Worm (Caenorhabditis elegans): Measurements from ENCODE around the gene C17C3.15.

The C17C3.15 gene

DNA sequence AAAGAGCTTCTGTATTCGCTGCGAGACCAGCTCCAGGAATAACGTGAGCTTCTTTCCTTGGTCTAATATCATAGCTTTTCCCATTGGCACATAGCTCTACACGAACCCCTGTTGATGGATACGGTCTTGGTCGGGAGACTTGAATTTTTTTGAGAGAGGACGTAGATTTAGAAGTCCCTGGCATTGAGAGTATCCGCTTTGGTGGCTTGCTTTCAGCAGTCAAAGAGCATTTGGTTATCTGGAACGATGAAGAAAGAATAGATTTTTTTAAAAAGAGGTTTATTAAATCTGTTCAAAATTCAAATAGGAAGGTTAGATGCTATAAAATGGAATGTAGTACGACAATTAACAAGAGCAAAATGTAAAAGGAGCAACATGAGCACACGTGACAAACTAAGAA, 19.2 kb downstream of the C17C3.15 start, which contains the start of gene C17G10.13:
Gene C17G10.13, minus strand, starts transcription at position 101 of the 400 bp plus-strand sequence.
- no peak for TF ChIP-seq sma-3 (GFP tag; optimal IDR thresholded peaks at IDR 0.05)
- no peak for TF ChIP-seq ztf-1 (GFP tag; conservative IDR thresholded peaks at IDR 0.05)
- no peak for TF ChIP-seq unc-39 (tag; optimal IDR thresholded peaks at IDR 0.05)
- no peak for TF ChIP-seq dmd-4 (tag; optimal IDR thresholded peaks at IDR 0.05)
- TF ChIP-seq skn-1 (tag; optimal IDR thresholded peaks at IDR 0.05), result no peak
- TF ChIP-seq lsy-2 (tag; optimal IDR thresholded peaks at IDR 0.05), result no peak
- no peak for TF ChIP-seq mab-5 (tag; optimal IDR thresholded peaks at IDR 0.05)
- no peak for TF ChIP-seq mbf-1 (tag; optimal IDR thresholded peaks at IDR 0.05)

DNA sequence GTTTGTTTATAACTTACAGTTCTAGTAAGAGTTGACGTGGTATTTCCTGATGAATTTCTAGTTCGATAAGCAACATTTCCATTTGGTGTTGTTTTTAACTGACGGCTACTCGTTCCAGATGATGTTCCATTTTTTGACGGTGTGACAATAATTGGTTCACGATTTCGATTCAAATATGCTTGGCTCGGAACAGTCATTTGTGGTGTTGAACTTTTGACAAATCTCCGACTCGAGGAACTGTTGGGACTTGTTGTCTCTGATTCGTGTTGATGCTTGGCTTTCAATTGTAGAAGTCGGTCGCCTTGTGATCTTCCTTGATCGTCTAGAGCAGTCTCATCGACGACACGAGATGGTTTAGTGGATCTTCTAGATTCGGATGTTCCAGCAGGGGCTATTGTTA, 21.1 kb downstream of the C17C3.15 start:
- TF ChIP-seq elt-3 (tag; optimal IDR thresholded peaks at IDR 0.05), result no peak

ce11 chrII:5592857-5593256, 22.4 kb downstream of the C17C3.15 start:
- no peak for TF ChIP-seq zag-1 (tag; optimal IDR thresholded peaks at IDR 0.05)
- no peak for TF ChIP-seq egl-27 (tag; optimal IDR thresholded peaks at IDR 0.05)
- no peak for TF ChIP-seq mdl-1 (tag; optimal IDR thresholded peaks at IDR 0.05)
- TF ChIP-seq nhr-11 (tag; optimal IDR thresholded peaks at IDR 0.05), result no peak
- TF ChIP-seq nhr-237 (tag; optimal IDR thresholded peaks at IDR 0.05), result no peak
- TF ChIP-seq nhr-10 (tag; optimal IDR thresholded peaks at IDR 0.05), result no peak
- TF ChIP-seq elt-3 (tag; optimal IDR thresholded peaks at IDR 0.05), result no peak
- TF ChIP-seq lin-39 (tag; optimal IDR thresholded peaks at IDR 0.05), result no peak
- no peak for TF ChIP-seq snpc-4 (tag; optimal IDR thresholded peaks at IDR 0.05)
- no peak for TF ChIP-seq nhr-25 (tag; optimal IDR thresholded peaks at IDR 0.05)
- TF ChIP-seq fos-1 (tag; optimal IDR thresholded peaks at IDR 0.05), result no peak
- no peak for TF ChIP-seq ZK546.5 (tag; optimal IDR thresholded peaks at IDR 0.05)
- no peak for TF ChIP-seq ztf-11 (tag; optimal IDR thresholded peaks at IDR 0.05)
- TF ChIP-seq nhr-12 (tag; optimal IDR thresholded peaks at IDR 0.05), result no peak
- TF ChIP-seq nhr-21 (tag; optimal IDR thresholded peaks at IDR 0.05), result no peak
- TF ChIP-seq dmd-4 (tag; optimal IDR thresholded peaks at IDR 0.05), result no peak
- no peak for TF ChIP-seq unc-55 (GFP tag; optimal IDR thresholded peaks at IDR 0.05)
- TF ChIP-seq gmeb-1 (tag; optimal IDR thresholded peaks at IDR 0.05), result no peak
- TF ChIP-seq mbf-1 (tag; optimal IDR thresholded peaks at IDR 0.05), result no peak
- TF ChIP-seq ceh-82 (tag; optimal IDR thresholded peaks at IDR 0.05), result no peak

DNA sequence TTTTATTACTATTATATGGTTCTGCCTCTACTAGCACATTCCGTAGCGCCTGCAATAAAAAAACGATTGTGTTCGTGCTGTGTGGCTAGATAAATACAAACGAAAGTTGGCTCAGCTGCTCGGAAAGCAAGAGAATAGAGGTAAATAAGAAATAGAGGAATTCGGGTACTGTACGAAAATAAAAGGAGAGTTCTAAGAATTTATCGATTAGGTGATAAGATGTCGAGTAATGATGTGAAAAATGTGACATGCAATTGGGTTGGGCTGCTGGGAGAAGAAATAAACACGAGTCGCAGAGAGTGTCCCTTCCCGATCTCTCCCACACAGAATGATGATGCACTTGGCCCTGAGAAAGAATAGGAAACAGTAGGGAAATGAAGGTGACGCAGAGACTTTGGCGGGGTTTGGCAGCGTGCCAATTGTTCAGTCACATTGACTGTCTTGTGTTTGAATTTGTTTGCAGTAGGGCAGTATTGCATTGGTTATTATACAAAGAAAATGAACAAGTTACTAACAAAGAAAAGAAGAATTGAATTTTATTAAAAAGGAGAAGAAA, 23.0 kb downstream of the C17C3.15 start, which contains the start of gene cdc-14:
Gene cdc-14, minus strand, starts transcription at position 51 of the 556 bp plus-strand sequence.
- TF ChIP-seq F13H6.1 (tag; optimal IDR thresholded peaks at IDR 0.05) (peak; percentile 86), ama-1 (optimal IDR thresholded peaks at IDR 0.05) (peak; percentile 10), sma-9 (GFP tag; optimal IDR thresholded peaks at IDR 0.05) (peak; percentile 80), sma-9 (tag; optimal IDR thresholded peaks at IDR 0.05) (no peak), nhr-6 (tag; optimal IDR thresholded peaks at IDR 0.05) (peak; percentile 87), elt-3 (tag; optimal IDR thresholded peaks at IDR 0.05) (no peak), sem-4 (tag; optimal IDR thresholded peaks at IDR 0.05) (peak; percentile 88), unc-55 (GFP tag; optimal IDR thresholded peaks at IDR 0.05) (peak; percentile 28), C34F6.9 (tag; optimal IDR thresholded peaks at IDR 0.05) (peak; percentile 82), ztf-4 (tag; optimal IDR thresholded peaks at IDR 0.05) (peak; percentile 68), nhr-21 (tag; optimal IDR thresholded peaks at IDR 0.05) (peak; percentile 41), mab-5 (tag; optimal IDR thresholded peaks at IDR 0.05) (peak; percentile 35), fos-1 (tag; optimal IDR thresholded peaks at IDR 0.05) (peak; percentile 91), gmeb-1 (tag; optimal IDR thresholded peaks at IDR 0.05) (peak; percentile 60), ceh-16 (tag; optimal IDR thresholded peaks at IDR 0.05) (peak; percentile 63), nhr-11 (tag; optimal IDR thresholded peaks at IDR 0.05) (no peak), nhr-25 (tag; optimal IDR thresholded peaks at IDR 0.05) (peak; percentile 87), lsy-2 (tag; optimal IDR thresholded peaks at IDR 0.05) (peak in 1 of 2 experiments; percentile 82), snpc-4 (tag; optimal IDR thresholded peaks at IDR 0.05) (peak; percentile 74), sma-3 (GFP tag; optimal IDR thresholded peaks at IDR 0.05) (peak; percentile 85), nhr-237 (tag; optimal IDR thresholded peaks at IDR 0.05) (no peak), elt-1 (tag; optimal IDR thresholded peaks at IDR 0.05) (no peak), nhr-77 (tag; optimal IDR thresholded peaks at IDR 0.05) (no peak), egl-27 (tag; optimal IDR thresholded peaks at IDR 0.05) (peak; percentile 21), crh-2 (tag; optimal IDR thresholded peaks at IDR 0.05) (peak; percentile 77), lin-11 (tag; optimal IDR thresholded peaks at IDR 0.05) (peak; percentile 33), lin-13 (GFP tag; optimal IDR thresholded peaks at IDR 0.05) (peak; percentile 57), nhr-129 (tag; optimal IDR thresholded peaks at IDR 0.05) (peak; percentile 94), mdl-1 (tag; optimal IDR thresholded peaks at IDR 0.05) (peak in 1 of 2 experiments; percentile 16), aly-2 (tag; optimal IDR thresholded peaks at IDR 0.05) (no peak), blmp-1 (tag; optimal IDR thresholded peaks at IDR 0.05; ENCODE audit: insufficient read depth) (peak; percentile 73)

Data from whole organism, L2 larva.